Fruit fly (Drosophila melanogaster) Kc167 (cell line): ENCODE data around the gene CG3062.

ENCODE experiments used
- Myc ChIP-seq: fragments of >200 bp; optimal IDR thresholded peaks from 2 replicates; lab custom pipeline; 2017; ENCODE audit warnings: missing external identifiers
- Sin3A ChIP-seq: fragments of >200 bp; optimal IDR thresholded peaks from 2 replicates; lab custom pipeline; 2018; ENCODE audit warnings: missing external identifiers
- h ChIP-seq: fragments of >200 bp; optimal IDR thresholded peaks from 3 replicates; lab custom pipeline; 2018; ENCODE audit warnings: missing external identifiers
- insv ChIP-seq: fragments of >200 bp; optimal IDR thresholded peaks from 3 replicates; lab custom pipeline; 2018; ENCODE audit warnings: missing external identifiers
- psq ChIP-seq: fragments of >200 bp; optimal IDR thresholded peaks from 2 replicates; lab custom pipeline; 2017; ENCODE audit warnings: missing external identifiers
- ttk ChIP-seq: sonication (Bioruptor generic); optimal IDR thresholded peaks from 2 replicates; lab custom pipeline; 2017; ENCODE audit warnings: missing external identifiers

DNA sequence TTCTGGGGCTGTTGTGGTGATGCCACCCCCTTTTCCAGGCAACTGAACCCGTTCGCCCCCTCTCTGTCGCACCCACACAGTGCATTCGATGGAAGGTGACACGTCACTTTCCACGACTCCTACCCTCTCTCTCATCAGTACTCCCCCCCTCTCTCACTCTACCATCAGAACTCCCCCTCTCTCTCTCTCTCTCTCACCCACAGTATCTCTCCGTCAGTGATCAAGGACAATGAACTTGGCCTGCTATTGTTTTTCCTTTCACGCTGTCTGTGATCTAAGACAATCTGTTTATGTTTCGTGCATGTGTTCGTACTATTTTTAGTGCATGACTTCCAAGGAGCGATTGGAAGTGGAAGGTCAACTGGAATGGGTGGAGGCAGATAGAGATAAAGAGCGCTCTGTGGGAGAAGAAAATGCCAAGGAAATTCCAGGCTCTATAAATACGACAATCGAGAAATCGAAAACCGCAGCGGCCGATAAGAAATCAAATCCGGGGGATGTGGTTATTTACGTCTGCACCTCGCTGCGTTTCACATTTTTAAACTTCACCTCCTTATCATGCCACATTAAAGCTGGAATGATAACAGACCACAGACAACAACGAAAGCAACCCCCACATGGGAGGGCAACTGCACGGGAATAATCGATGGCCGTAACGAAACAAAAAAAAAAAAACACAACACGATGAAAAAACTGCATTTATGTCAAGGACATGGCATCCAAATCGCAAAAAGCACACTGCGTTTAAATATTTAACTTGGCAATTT, 33.7 kb upstream of the CG3062 start:
- TF ChIP-seq insv (lab: Kevin White, UChicago) = no peak
- TF ChIP-seq h = no peak
- TF ChIP-seq Myc (lab: Kevin White, UChicago) = no peak
- TF ChIP-seq ttk (lab: Kevin White, UChicago) = no peak
- TF ChIP-seq psq (lab: Kevin White, UChicago) = no peak
- TF ChIP-seq Sin3A = no peak
